Worm (Caenorhabditis elegans) whole organism, L4 larva: Measurements from ENCODE around the gene ilys-4.

ENCODE experiments used
- F10B5.3 ChIP-seq: sonication (generic microtip); optimal IDR thresholded peaks from 2 replicates; lab custom pipeline; 2016; ENCODE audit warnings: mild to moderate bottlenecking, missing genetic modification characterization, missing compliant biosample characterization
- F37D6.2 ChIP-seq: sonication (generic microtip); optimal IDR thresholded peaks from 2 replicates; lab custom pipeline; 2016; ENCODE audit warnings: mild to moderate bottlenecking, missing genetic modification characterization, missing compliant biosample characterization
- T20F7.1 ChIP-seq: fragments of 200-800 bp; sonication (Bioruptor generic); optimal IDR thresholded peaks from 2 replicates; lab custom pipeline; 2018; ENCODE audit warnings: mild to moderate bottlenecking, missing genetic modification characterization, missing compliant biosample characterization
- ZK546.5 ChIP-seq, 2 experiments: sonication (generic microtip); optimal IDR thresholded peaks; 2 replicates each; lab custom pipeline; 2017; ENCODE audit warnings: missing biosample characterization in 2 of 2, missing genetic modification characterization in 2 of 2
- aly-2 ChIP-seq: sonication (generic microtip); optimal IDR thresholded peaks from 2 replicates; lab custom pipeline; 2018; ENCODE audit warnings: missing biosample characterization, missing genetic modification characterization
- ama-1 ChIP-seq: fragments of 150-350 bp; optimal IDR thresholded peaks from 2 replicates; lab custom pipeline; 2014; ENCODE audit warnings: inconsistent platforms, mixed read lengths
- attf-4 ChIP-seq: sonication (generic microtip); optimal IDR thresholded peaks from 3 replicates; lab custom pipeline; 2017; ENCODE audit warnings: missing biosample characterization, missing genetic modification characterization
- ces-1 ChIP-seq: fragments of 150-350 bp; sonication (generic microtip); optimal IDR thresholded peaks from 4 replicates; lab custom pipeline; 2014; ENCODE audit warnings: missing biosample characterization, missing genetic modification reagents, missing genetic modification characterization
- daf-16 ChIP-seq, 3 experiments: sonication (generic microtip); optimal IDR thresholded peaks; 2 replicates each; lab custom pipeline; 2016 to 2017; ENCODE audit warnings: missing genetic modification characterization in 3 of 3, missing genetic modification reagents in 3 of 3, mild to moderate bottlenecking in 2 of 3, missing compliant biosample characterization in 2 of 3, missing biosample characterization in 1 of 3, moderate library complexity in 1 of 3
- dmd-6 ChIP-seq: fragments of 200-800 bp; sonication (Bioruptor generic); IDR thresholded peaks from 2 replicates; pipeline ENCODE4 v1.3.6; 2022; ENCODE audit warnings: missing genetic modification reagents, missing genetic modification characterization, missing compliant biosample characterization
- dmd-9 ChIP-seq: fragments of 200-800 bp; sonication (Bioruptor generic); IDR thresholded peaks from 2 replicates; pipeline ENCODE4 v1.3.6; 2022; ENCODE audit warnings: missing genetic modification reagents, missing genetic modification characterization, missing compliant biosample characterization
- duxl-1 ChIP-seq: sonication (generic microtip); optimal IDR thresholded peaks from 2 replicates; lab custom pipeline; 2016; ENCODE audit warnings: mild to moderate bottlenecking, missing genetic modification characterization, moderate library complexity, missing compliant biosample characterization; ENCODE audit not compliant: poor library complexity
- egl-27 ChIP-seq: sonication (generic microtip); optimal IDR thresholded peaks from 3 replicates; lab custom pipeline; 2017; ENCODE audit warnings: missing biosample characterization, missing genetic modification reagents, missing genetic modification characterization
- egl-43 ChIP-seq: fragments of 200-800 bp; sonication (Bioruptor generic); IDR thresholded peaks from 2 replicates; pipeline ENCODE4 v1.3.6; 2022; ENCODE audit warnings: missing genetic modification reagents, missing genetic modification characterization, missing compliant biosample characterization
- fos-1 ChIP-seq: fragments of 150-350 bp; optimal IDR thresholded peaks from 2 replicates; lab custom pipeline; 2014; ENCODE audit warnings: missing biosample characterization, missing genetic modification characterization
- hif-1 ChIP-seq, 2 experiments: sonication (generic microtip); optimal IDR thresholded peaks; 2 replicates each; lab custom pipeline; 2016 to 2017; ENCODE audit warnings: missing compliant biosample characterization in 2 of 2, missing genetic modification characterization in 2 of 2, missing genetic modification reagents in 2 of 2, missing genotype in 2 of 2, mild to moderate bottlenecking in 1 of 2
- hlh-11 ChIP-seq: fragments of 200-800 bp; sonication (Bioruptor generic); optimal IDR thresholded peaks from 2 replicates; lab custom pipeline; 2018; ENCODE audit warnings: mild to moderate bottlenecking, missing genetic modification characterization, missing compliant biosample characterization
- hlh-30 ChIP-seq: sonication (generic microtip); optimal IDR thresholded peaks from 2 replicates; lab custom pipeline; 2017; ENCODE audit warnings: antibody characterized with exemption, mild to moderate bottlenecking, missing genetic modification characterization, missing compliant biosample characterization; ENCODE audit not compliant: insufficient read depth
- hmg-1.1 ChIP-seq: fragments of 200-800 bp; sonication (Bioruptor generic); IDR thresholded peaks from 2 replicates; pipeline ENCODE4 v1.3.6; 2022; ENCODE audit warnings: missing genetic modification reagents, missing genetic modification characterization, missing compliant biosample characterization
- jun-1 ChIP-seq: fragments of 150-350 bp; optimal IDR thresholded peaks from 2 replicates; lab custom pipeline; 2014; ENCODE audit warnings: missing biosample characterization, missing genetic modification reagents, missing genetic modification characterization
- lin-1 ChIP-seq: fragments of 200-800 bp; sonication (Bioruptor generic); IDR thresholded peaks from 2 replicates; pipeline ENCODE4 v1.3.6; 2022; ENCODE audit warnings: missing genetic modification reagents, missing genetic modification characterization, missing compliant biosample characterization
- lin-13 ChIP-seq: fragments of 150-350 bp; optimal IDR thresholded peaks from 2 replicates; lab custom pipeline; 2014; ENCODE audit warnings: missing biosample characterization, missing genetic modification reagents, missing genetic modification characterization
- lsy-2 ChIP-seq, 2 experiments: fragments of 150-350 bp in 1 of 2; sonication (generic microtip) in 1 of 2; optimal IDR thresholded peaks; 2 replicates each; lab custom pipeline; 2014 to 2017; ENCODE audit warnings: missing biosample characterization in 2 of 2, missing genetic modification characterization in 2 of 2
- madf-5 ChIP-seq, 2 experiments: fragments of 200-800 bp; sonication (Bioruptor generic); IDR thresholded peaks; 2 replicates each; pipeline ENCODE4 v1.3.6; 2022; ENCODE audit warnings: missing compliant biosample characterization in 2 of 2, missing genetic modification characterization in 2 of 2
- mdl-1 ChIP-seq, 2 experiments: fragments of 150-350 bp in 1 of 2; sonication (generic microtip) in 1 of 2; optimal IDR thresholded peaks; 2 replicates each; lab custom pipeline; 2014 to 2017; ENCODE audit warnings: missing biosample characterization in 2 of 2, missing genetic modification characterization in 2 of 2
- mep-1 ChIP-seq: fragments of 150-350 bp; sonication (generic microtip); optimal IDR thresholded peaks from 3 replicates; lab custom pipeline; 2014; ENCODE audit warnings: missing biosample characterization, missing genetic modification characterization
- mes-2 ChIP-seq: sonication (generic microtip); optimal IDR thresholded peaks from 2 replicates; lab custom pipeline; 2016; ENCODE audit warnings: missing genotype, mild to moderate bottlenecking, missing genetic modification characterization, missing compliant biosample characterization; ENCODE audit not compliant: poor library complexity, severe bottlenecking
- mxl-2 ChIP-seq: fragments of 200-800 bp; sonication (Bioruptor generic); conservative IDR thresholded peaks from 2 replicates; pipeline ENCODE4 v1.3.6; 2022; ENCODE audit warnings: missing genetic modification reagents, missing genetic modification characterization, missing compliant biosample characterization
- mxl-3 ChIP-seq: fragments of 200-800 bp; sonication (Bioruptor generic); optimal IDR thresholded peaks from 2 replicates; lab custom pipeline; 2018; ENCODE audit warnings: mild to moderate bottlenecking, missing genetic modification characterization, missing compliant biosample characterization
- nhr-11 ChIP-seq: fragments of 150-350 bp; optimal IDR thresholded peaks from 2 replicates; lab custom pipeline; 2014; ENCODE audit warnings: missing biosample characterization, missing genetic modification characterization
- nhr-42 ChIP-seq: fragments of 200-800 bp; sonication (Bioruptor generic); IDR thresholded peaks from 2 replicates; pipeline ENCODE4 v1.3.6; 2022; ENCODE audit warnings: missing genetic modification characterization, missing compliant biosample characterization
- nhr-48 ChIP-seq: sonication (generic microtip); optimal IDR thresholded peaks from 2 replicates; lab custom pipeline; 2016; ENCODE audit warnings: mild to moderate bottlenecking, missing genetic modification characterization, missing compliant biosample characterization
- nhr-6 ChIP-seq: fragments of 150-350 bp; optimal IDR thresholded peaks from 2 replicates; lab custom pipeline; 2014; ENCODE audit warnings: missing biosample characterization, missing genetic modification characterization
- nhr-76 ChIP-seq: fragments of 150-350 bp; optimal IDR thresholded peaks from 2 replicates; lab custom pipeline; 2014; ENCODE audit warnings: missing biosample characterization, missing genetic modification characterization
- pha-4 ChIP-seq, 2 experiments: fragments of 150-350 bp in 1 of 2; fragments of 200-800 bp in 1 of 2; sonication (Bioruptor generic) in 1 of 2; IDR thresholded peaks in 1 of 2; optimal IDR thresholded peaks in 1 of 2; 2 replicates each; pipeline versions ENCODE4 v1.3.6 to Lab custom; 2014 to 2022; ENCODE audit warnings: missing genetic modification characterization in 2 of 2, missing genetic modification reagents in 2 of 2, missing biosample characterization in 1 of 2, missing compliant biosample characterization in 1 of 2
- php-3 ChIP-seq: fragments of 200-800 bp; sonication (Bioruptor generic); IDR thresholded peaks from 2 replicates; pipeline ENCODE4 v1.3.6; 2022; ENCODE audit warnings: missing genetic modification reagents, missing genetic modification characterization, missing compliant biosample characterization
- pqm-1 ChIP-seq: sonication (generic microtip); optimal IDR thresholded peaks from 2 replicates; lab custom pipeline; 2017; ENCODE audit warnings: missing biosample characterization, missing genetic modification characterization
- skn-1 ChIP-seq: fragments of 150-350 bp; optimal IDR thresholded peaks from 2 replicates; lab custom pipeline; 2014; ENCODE audit warnings: missing biosample characterization, missing genetic modification characterization
- spr-3 ChIP-seq: fragments of 200-800 bp; sonication (Bioruptor generic); optimal IDR thresholded peaks from 2 replicates; lab custom pipeline; 2018; ENCODE audit warnings: mild to moderate bottlenecking, missing genetic modification characterization, missing compliant biosample characterization
- tra-1 ChIP-seq: fragments of 200-800 bp; sonication (Bioruptor generic); IDR thresholded peaks from 2 replicates; pipeline ENCODE4 v1.3.6; 2022; ENCODE audit warnings: missing genetic modification reagents, missing genetic modification characterization, missing compliant biosample characterization
- zip-11 ChIP-seq: fragments of 200-800 bp; sonication (Bioruptor generic); IDR thresholded peaks from 2 replicates; pipeline ENCODE4 v1.3.6; 2022; ENCODE audit warnings: missing genetic modification characterization, missing compliant biosample characterization
- ztf-7 ChIP-seq: fragments of 150-350 bp; optimal IDR thresholded peaks from 2 replicates; lab custom pipeline; 2014; ENCODE audit warnings: missing biosample characterization, missing genetic modification characterization

The ilys-4 gene

DNA sequence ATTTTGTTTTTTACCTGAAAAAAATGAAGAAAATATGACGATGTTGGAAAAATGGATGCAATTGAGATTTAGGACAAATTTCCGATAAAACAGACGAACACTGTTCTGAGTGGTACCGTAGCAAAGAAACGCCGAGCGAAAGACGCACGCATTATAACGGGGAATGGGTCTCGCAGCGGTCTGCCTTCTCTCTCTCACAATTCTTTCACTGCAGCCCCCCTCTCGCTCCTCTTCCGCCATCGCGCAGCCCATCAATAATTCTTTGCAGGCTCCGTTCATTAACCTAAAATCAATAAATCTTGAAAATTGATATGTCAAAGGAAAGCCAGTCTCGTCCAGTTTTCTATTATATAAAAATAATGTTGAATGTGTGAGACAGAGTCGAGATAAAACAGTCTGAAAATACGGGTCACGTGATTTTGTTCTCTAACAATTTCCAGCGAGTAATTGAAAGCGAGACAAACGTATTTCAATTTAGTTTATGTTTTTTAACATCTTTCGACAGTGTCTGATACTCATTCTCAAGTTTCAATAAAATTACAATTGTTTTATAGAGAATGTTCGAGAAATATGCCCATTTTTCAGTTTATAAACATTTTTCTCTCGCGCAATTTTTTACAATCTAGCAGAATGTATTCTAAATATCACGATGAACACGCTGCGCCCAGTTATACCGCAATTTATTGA lies 12.3 kb upstream of the ilys-4 start (continued):
- TF ChIP-seq nhr-76 (tag; lab: Kevin White, UChicago) (no peak), pqm-1 (tag; lab: Kevin White, UChicago) (no peak), skn-1 (tag; lab: Kevin White, UChicago) (no peak), ama-1 (lab: Kevin White, UChicago) (no peak), tra-1 (GFP tag; lab: Robert Waterston, UW) (no peak), lsy-2 (tag; optimal IDR thresholded peaks at IDR 0.05; lab: Kevin White, UChicago) (peak in 1 of 2 experiments; percentile 52), dmd-9 (GFP tag; lab: Robert Waterston, UW) (no peak), F10B5.3 (tag; lab: Kevin White, UChicago) (no peak), egl-27 (no peak), nhr-6 (tag; lab: Kevin White, UChicago) (no peak), spr-3 (GFP tag; lab: Kevin White, UChicago) (no peak), hlh-30 (tag; lab: Kevin White, UChicago) (peak; percentile 64), duxl-1 (tag; lab: Kevin White, UChicago) (no peak), ces-1 (no peak), T20F7.1 (GFP tag; lab: Kevin White, UChicago) (peak; percentile 14)

DNA sequence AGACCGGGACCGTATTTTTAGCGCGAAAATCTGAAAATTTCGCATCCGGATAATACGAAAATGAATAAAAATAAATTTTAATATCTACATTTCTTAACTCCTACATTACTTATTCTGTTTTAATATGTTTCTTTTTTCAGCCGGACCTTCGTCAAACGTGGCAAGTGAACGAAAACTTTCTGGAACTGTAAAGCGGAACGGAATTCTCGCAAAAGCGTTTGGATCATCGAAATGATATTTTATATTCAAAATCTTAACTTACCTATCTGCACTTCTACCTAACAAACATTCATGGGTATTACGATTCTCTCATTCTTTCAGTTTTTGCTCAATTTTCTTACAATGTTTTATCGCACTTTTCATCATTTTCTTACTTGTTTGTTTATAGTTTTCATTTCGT lies 9.3 kb upstream of the ilys-4 start:
- TF ChIP-seq aly-2 (no peak), ces-1 (no peak), ZK546.5 (tag; optimal IDR thresholded peaks at IDR 0.05; lab: Kevin White, UChicago) (no peak), mxl-2 (GFP tag; lab: Robert Waterston, UW) (no peak), hif-1 (tag; optimal IDR thresholded peaks at IDR 0.05; lab: Kevin White, UChicago) (no peak), dmd-6 (GFP tag; lab: Robert Waterston, UW) (no peak), php-3 (GFP tag; lab: Robert Waterston, UW) (no peak), nhr-48 (no peak), attf-4 (no peak), pqm-1 (tag; lab: Kevin White, UChicago) (no peak), madf-5 (GFP tag; IDR thresholded peaks at IDR 0.05; lab: Robert Waterston, UW) (no peak), mdl-1 (tag; optimal IDR thresholded peaks at IDR 0.05; lab: Kevin White, UChicago) (no peak), lin-13 (no peak), nhr-11 (tag; lab: Kevin White, UChicago) (no peak), lin-1 (GFP tag; lab: Robert Waterston, UW) (no peak), hlh-30 (tag; lab: Kevin White, UChicago) (no peak), fos-1 (tag; lab: Kevin White, UChicago) (no peak), zip-11 (no peak)

DNA sequence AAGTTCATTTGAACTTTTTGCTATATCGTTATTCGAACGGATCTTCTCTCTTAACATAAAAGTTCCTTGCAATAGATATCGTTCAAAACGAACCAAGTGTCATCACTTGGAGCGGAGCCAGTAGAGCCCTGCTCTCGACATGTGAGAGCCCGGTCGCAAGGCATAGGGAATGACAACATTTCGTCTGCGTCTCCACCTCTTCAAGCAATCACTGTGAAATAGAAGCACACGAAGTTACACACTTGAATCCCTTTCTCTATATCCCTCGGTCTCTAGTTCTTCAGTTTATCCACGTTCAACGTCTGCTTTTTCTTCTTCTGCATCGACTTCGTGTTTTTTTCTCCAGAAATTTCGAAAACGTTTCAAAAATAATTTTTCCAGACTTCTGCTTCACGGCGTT lies 6.0 kb upstream of the ilys-4 start, which contains the start of gene C49H3.6:
Gene C49H3.6 (plus strand): TSS at position 380 of the 400 bp plus-strand sequence.
- 0 out of 2 replicates have a peak, but pooled peaks have one; percentile 22 for TF ChIP-seq dmd-6 (GFP tag; lab: Robert Waterston, UW)
- TF ChIP-seq ztf-7 (tag; lab: Kevin White, UChicago) = no peak
- peak; percentile 25 for TF ChIP-seq mep-1 (tag; lab: Kevin White, UChicago)
- TF ChIP-seq hif-1 (tag; optimal IDR thresholded peaks at IDR 0.05; lab: Kevin White, UChicago) = peak in 1 of 2 experiments; percentile 6
- TF ChIP-seq ZK546.5 (tag; optimal IDR thresholded peaks at IDR 0.05; lab: Kevin White, UChicago) = no peak
- TF ChIP-seq hmg-1.1 (GFP tag; lab: Robert Waterston, UW) = peak; percentile 67; the same call in 1 of the 2 replicates
- TF ChIP-seq lsy-2 (tag; optimal IDR thresholded peaks at IDR 0.05; lab: Kevin White, UChicago) = peak in 1 of 2 experiments; percentile 75
- TF ChIP-seq F37D6.2 (tag; lab: Kevin White, UChicago) = no peak
- peak; percentile 28 for TF ChIP-seq mxl-3 (GFP tag; lab: Kevin White, UChicago)
- peak; percentile 86 for TF ChIP-seq hlh-30 (tag; lab: Kevin White, UChicago)
- TF ChIP-seq jun-1 = no peak
- TF ChIP-seq nhr-11 (tag; lab: Kevin White, UChicago) = peak; percentile 30
- peak; percentile 37 for TF ChIP-seq mes-2 (tag; lab: Kevin White, UChicago)
- TF ChIP-seq pha-4 (GFP tag; IDR thresholded peaks at IDR 0.05; lab: Robert Waterston, UW) = peak; percentile 17; the same call in 1 of the 2 replicates
- no peak for TF ChIP-seq pha-4 (tag; optimal IDR thresholded peaks at IDR 0.05; lab: Kevin White, UChicago)
- TF ChIP-seq egl-43 (GFP tag; lab: Robert Waterston, UW) = 0 out of 2 replicates have a peak, but pooled peaks have one; percentile 32
- peak in 1 of 2 experiments; percentile 37 for TF ChIP-seq mdl-1 (tag; optimal IDR thresholded peaks at IDR 0.05; lab: Kevin White, UChicago)
- peak in 1 of 2 experiments; percentile 25 for TF ChIP-seq daf-16 (GFP tag; optimal IDR thresholded peaks at IDR 0.05; lab: Kevin White, UChicago)
- no peak for TF ChIP-seq daf-16 (tag; optimal IDR thresholded peaks at IDR 0.05; lab: Kevin White, UChicago)
- TF ChIP-seq nhr-42 (GFP tag; lab: Robert Waterston, UW) = no peak
- TF ChIP-seq spr-3 (GFP tag; lab: Kevin White, UChicago) = no peak
- TF ChIP-seq hlh-11 (tag; lab: Kevin White, UChicago) = peak; percentile 37
